Worm (Caenorhabditis elegans) whole organism, mixed stage, embryonic: ENCODE data around the gene gst-28.

ENCODE experiments used
- ceh-83 ChIP-seq: fragments of 200-800 bp; sonication (Bioruptor generic); optimal IDR thresholded peaks from 2 replicates; lab custom pipeline; 2018; ENCODE audit warnings: mild to moderate bottlenecking, missing genetic modification characterization, missing compliant biosample characterization
- ces-1 ChIP-seq: fragments of 150-350 bp; optimal IDR thresholded peaks from 2 replicates; lab custom pipeline; 2014; ENCODE audit warnings: missing biosample characterization, missing genetic modification reagents, missing genetic modification characterization
- mep-1 ChIP-seq: fragments of 150-350 bp; optimal IDR thresholded peaks from 2 replicates; lab custom pipeline; 2017; ENCODE audit warnings: missing biosample characterization, missing genetic modification reagents, missing genetic modification characterization, inconsistent platforms
- nhr-76 ChIP-seq: sonication (generic microtip); optimal IDR thresholded peaks from 2 replicates; lab custom pipeline; 2017; ENCODE audit warnings: missing biosample characterization, missing genetic modification characterization
- snpc-4 ChIP-seq: fragments of 150-350 bp; optimal IDR thresholded peaks from 2 replicates; lab custom pipeline; 2014; ENCODE audit warnings: missing biosample characterization, missing genetic modification characterization
- ztf-11 ChIP-seq: fragments of 150-350 bp; optimal IDR thresholded peaks from 2 replicates; lab custom pipeline; 2014; ENCODE audit warnings: missing biosample characterization, missing genetic modification characterization

DNA sequence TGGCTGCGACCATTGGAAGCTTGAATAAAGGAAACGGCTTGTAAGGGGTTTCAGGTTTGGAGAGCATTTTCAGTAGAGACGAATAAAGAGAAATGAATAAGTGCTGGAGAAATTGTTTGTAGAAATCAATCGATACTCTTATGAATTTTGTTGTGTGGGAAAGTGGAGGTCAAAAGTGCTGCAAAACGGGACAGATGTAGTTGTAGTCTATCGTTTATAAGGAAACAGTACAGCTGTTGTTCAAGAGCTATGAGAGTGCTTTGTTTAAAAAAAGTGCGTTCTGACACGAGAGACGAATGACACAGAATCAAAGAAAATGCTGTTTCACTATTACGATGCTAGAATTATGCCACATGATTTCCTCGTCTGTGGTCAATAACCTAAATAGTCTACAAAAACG, 36.9 kb downstream of the gst-28 start, which contains the start of gene Y53F4B.62:
- no peak for TF ChIP-seq snpc-4 (tag; lab: Kevin White, UChicago)
- TF ChIP-seq ces-1 (GFP tag; lab: Kevin White, UChicago) = no peak
- no peak for TF ChIP-seq ceh-83 (GFP tag; lab: Kevin White, UChicago)
- no peak for TF ChIP-seq nhr-76 (tag; lab: Kevin White, UChicago)
- no peak for TF ChIP-seq ztf-11 (tag; lab: Kevin White, UChicago)
- TF ChIP-seq mep-1 (tag; lab: Kevin White, UChicago) = no peak
